Worm (Caenorhabditis elegans) whole organism, L1 larva: ENCODE measurements around the gene W06B4.1.

ENCODE experiments used
- ceh-88 ChIP-seq: fragments of 200-800 bp; sonication (Bioruptor generic); IDR thresholded peaks from 2 replicates; pipeline ENCODE4 v1.3.6; 2022; ENCODE audit warnings: missing genetic modification characterization, missing compliant biosample characterization
- ceh-90 ChIP-seq: sonication (generic microtip); optimal IDR thresholded peaks from 2 replicates; lab custom pipeline; 2016; ENCODE audit warnings: missing genetic modification characterization, missing compliant biosample characterization
- dsc-1 ChIP-seq: sonication (generic microtip); optimal IDR thresholded peaks from 2 replicates; lab custom pipeline; 2016; ENCODE audit warnings: mild to moderate bottlenecking, missing genetic modification characterization, missing compliant biosample characterization
- egl-13 ChIP-seq: sonication (generic microtip); optimal IDR thresholded peaks from 2 replicates; lab custom pipeline; 2016; ENCODE audit warnings: missing genotype, missing genetic modification reagents, missing genetic modification characterization, missing compliant biosample characterization
- egl-27 ChIP-seq, 2 experiments: fragments of 150-350 bp in 1 of 2; sonication (generic microtip); optimal IDR thresholded peaks; 3 replicates each; lab custom pipeline; 2017 to 2018; ENCODE audit warnings: missing biosample characterization in 2 of 2, missing genetic modification characterization in 2 of 2, missing genetic modification reagents in 2 of 2
- elt-2 ChIP-seq: sonication (generic microtip); optimal IDR thresholded peaks from 2 replicates; lab custom pipeline; 2016; ENCODE audit warnings: missing genetic modification characterization, mild to moderate bottlenecking, inconsistent platforms, missing compliant biosample characterization, missing genetic modification reagents
- fkh-8 ChIP-seq: sonication (generic microtip); optimal IDR thresholded peaks from 2 replicates; lab custom pipeline; 2016; ENCODE audit warnings: mild to moderate bottlenecking, missing genetic modification characterization, missing compliant biosample characterization
- hlh-17 ChIP-seq: fragments of 200-800 bp; sonication (Bioruptor generic); optimal IDR thresholded peaks from 2 replicates; lab custom pipeline; 2018; ENCODE audit warnings: missing genetic modification characterization, mild to moderate bottlenecking, missing compliant biosample characterization, moderate library complexity, borderline replicate concordance
- hpl-2 ChIP-seq: fragments of 150-350 bp; optimal IDR thresholded peaks from 2 replicates; lab custom pipeline; 2014; ENCODE audit warnings: missing biosample characterization, missing genetic modification reagents, missing genetic modification characterization
- isw-1 ChIP-seq: fragments of 200-800 bp; sonication (Bioruptor generic); IDR thresholded peaks from 2 replicates; pipeline ENCODE4 v1.3.6; 2022; ENCODE audit warnings: missing genetic modification characterization, missing compliant biosample characterization
- jun-1 ChIP-seq: fragments of 150-350 bp; optimal IDR thresholded peaks from 2 replicates; lab custom pipeline; 2014; ENCODE audit warnings: missing biosample characterization, missing genetic modification reagents, missing genetic modification characterization
- lin-15B ChIP-seq: fragments of 150-350 bp; sonication (generic microtip); optimal IDR thresholded peaks from 3 replicates; lab custom pipeline; 2014; ENCODE audit warnings: missing biosample characterization, missing genetic modification characterization
- lin-39 ChIP-seq: fragments of 150-350 bp; optimal IDR thresholded peaks from 2 replicates; lab custom pipeline; 2014; ENCODE audit warnings: missing biosample characterization, missing genetic modification reagents, missing genetic modification characterization
- lir-3 ChIP-seq: sonication (generic microtip); optimal IDR thresholded peaks from 2 replicates; lab custom pipeline; 2016; ENCODE audit warnings: mild to moderate bottlenecking, missing genetic modification characterization, moderate library complexity, missing compliant biosample characterization; ENCODE audit not compliant: poor library complexity
- mab-9 ChIP-seq: fragments of 200-800 bp; sonication (Bioruptor generic); IDR thresholded peaks from 2 replicates; pipeline ENCODE4 v1.3.6; 2022; ENCODE audit warnings: missing genetic modification reagents, missing genetic modification characterization, missing compliant biosample characterization
- nhr-11 ChIP-seq: fragments of 150-350 bp; optimal IDR thresholded peaks from 2 replicates; lab custom pipeline; 2014; ENCODE audit warnings: missing biosample characterization, missing genetic modification characterization
- nhr-12 ChIP-seq: sonication (generic microtip); optimal IDR thresholded peaks from 2 replicates; lab custom pipeline; 2017; ENCODE audit warnings: missing biosample characterization, missing genetic modification characterization
- nhr-19 ChIP-seq: fragments of 200-800 bp; sonication (Bioruptor generic); conservative IDR thresholded peaks from 2 replicates; pipeline ENCODE4 v1.3.6; 2022; ENCODE audit warnings: missing genetic modification characterization, missing compliant biosample characterization
- nhr-20 ChIP-seq: sonication (generic microtip); optimal IDR thresholded peaks from 2 replicates; lab custom pipeline; 2016; ENCODE audit warnings: mild to moderate bottlenecking, missing genetic modification characterization, missing compliant biosample characterization
- nhr-47 ChIP-seq: sonication (generic microtip); optimal IDR thresholded peaks from 2 replicates; lab custom pipeline; 2016; ENCODE audit warnings: mild to moderate bottlenecking, missing genetic modification characterization, moderate library complexity, missing compliant biosample characterization
- nhr-71 ChIP-seq: sonication (generic microtip); optimal IDR thresholded peaks from 2 replicates; lab custom pipeline; 2016; ENCODE audit warnings: mild to moderate bottlenecking, missing genetic modification characterization, moderate library complexity, missing compliant biosample characterization
- nhr-77 ChIP-seq: fragments of 150-350 bp; optimal IDR thresholded peaks from 2 replicates; lab custom pipeline; 2014; ENCODE audit warnings: missing biosample characterization, missing genetic modification characterization
- nhr-84 ChIP-seq: sonication (generic microtip); optimal IDR thresholded peaks from 2 replicates; lab custom pipeline; 2017; ENCODE audit warnings: missing biosample characterization, missing genetic modification characterization
- nhr-90 ChIP-seq: sonication (generic microtip); optimal IDR thresholded peaks from 2 replicates; lab custom pipeline; 2016; ENCODE audit warnings: mild to moderate bottlenecking, missing genetic modification characterization, missing compliant biosample characterization; ENCODE audit not compliant: poor library complexity
- pag-3 ChIP-seq: sonication (generic microtip); optimal IDR thresholded peaks from 2 replicates; lab custom pipeline; 2017; ENCODE audit warnings: missing genetic modification characterization, mild to moderate bottlenecking, missing compliant biosample characterization, antibody characterized with exemption, borderline replicate concordance; ENCODE audit not compliant: insufficient read depth
- pax-3 ChIP-seq: fragments of 200-800 bp; sonication (Bioruptor generic); optimal IDR thresholded peaks from 2 replicates; lab custom pipeline; 2018; ENCODE audit warnings: mild to moderate bottlenecking, missing genetic modification characterization, moderate library complexity, missing compliant biosample characterization
- rnt-1 ChIP-seq: sonication (generic microtip); optimal IDR thresholded peaks from 2 replicates; lab custom pipeline; 2016; ENCODE audit warnings: mild to moderate bottlenecking, missing genetic modification characterization, moderate library complexity, missing compliant biosample characterization
- skn-1 ChIP-seq: fragments of 150-350 bp; optimal IDR thresholded peaks from 2 replicates; lab custom pipeline; 2014; ENCODE audit warnings: missing biosample characterization, missing genetic modification characterization
- snu-23 ChIP-seq: sonication (generic microtip); optimal IDR thresholded peaks from 2 replicates; lab custom pipeline; 2016; ENCODE audit warnings: missing genetic modification characterization, missing compliant biosample characterization
- sox-4 ChIP-seq: sonication (generic microtip); optimal IDR thresholded peaks from 2 replicates; lab custom pipeline; 2016; ENCODE audit warnings: missing genetic modification characterization, missing compliant biosample characterization
- sptf-1 ChIP-seq: fragments of 150-350 bp; optimal IDR thresholded peaks from 2 replicates; lab custom pipeline; 2014; ENCODE audit warnings: missing biosample characterization, missing genetic modification characterization
- sup-37 ChIP-seq: fragments of 200-800 bp; sonication (Bioruptor generic); optimal IDR thresholded peaks from 2 replicates; lab custom pipeline; 2018; ENCODE audit warnings: mild to moderate bottlenecking, missing genetic modification characterization, missing compliant biosample characterization
- tbx-2 ChIP-seq: sonication (generic microtip); optimal IDR thresholded peaks from 2 replicates; lab custom pipeline; 2016; ENCODE audit warnings: missing genetic modification characterization, missing compliant biosample characterization
- unc-30 ChIP-seq: sonication (generic microtip); optimal IDR thresholded peaks from 2 replicates; lab custom pipeline; 2017; ENCODE audit warnings: missing biosample characterization, missing genetic modification characterization
- unc-86 ChIP-seq: sonication (generic microtip); optimal IDR thresholded peaks from 2 replicates; lab custom pipeline; 2016; ENCODE audit warnings: missing genetic modification characterization, missing compliant biosample characterization
- unc-98 ChIP-seq: fragments of 200-800 bp; sonication (Bioruptor generic); IDR thresholded peaks from 2 replicates; pipeline ENCODE4 v1.3.6; 2022; ENCODE audit warnings: missing genetic modification characterization, missing compliant biosample characterization
- vab-15 ChIP-seq: sonication (generic microtip); optimal IDR thresholded peaks from 2 replicates; lab custom pipeline; 2017; ENCODE audit warnings: missing genotype, mild to moderate bottlenecking, missing genetic modification characterization, missing compliant biosample characterization
- zip-4 ChIP-seq: fragments of 200-800 bp; sonication (Bioruptor generic); optimal IDR thresholded peaks from 2 replicates; lab custom pipeline; 2018; ENCODE audit warnings: mild to moderate bottlenecking, missing genetic modification characterization, moderate library complexity, missing compliant biosample characterization
- ztf-11 ChIP-seq, 2 experiments: sonication (generic microtip); optimal IDR thresholded peaks; 2 replicates each; lab custom pipeline; 2016 to 2017; ENCODE audit warnings: missing genetic modification characterization in 2 of 2, missing biosample characterization in 1 of 2, missing compliant biosample characterization in 1 of 2

The W06B4.1 gene

ce11 chrII:4494532-4494931, 23.1 kb downstream of the W06B4.1 start (continued):
- TF ChIP-seq vab-15 (no peak), unc-30 (no peak), lin-39 (peak; percentile 38), ceh-90 (tag; lab: Kevin White, UChicago) (no peak), hlh-17 (GFP tag; lab: Kevin White, UChicago) (no peak), lir-3 (tag; lab: Kevin White, UChicago) (no peak), lin-15B (tag; lab: Kevin White, UChicago) (no peak), nhr-19 (GFP tag; lab: Robert Waterston, UW) (peak; percentile 29; the same call in 1 of the 2 replicates), nhr-84 (tag; lab: Kevin White, UChicago) (no peak), hpl-2 (no peak), skn-1 (tag; lab: Kevin White, UChicago) (no peak), rnt-1 (tag; lab: Kevin White, UChicago) (peak; percentile 64), zip-4 (GFP tag; lab: Kevin White, UChicago) (no peak), ceh-88 (GFP tag; lab: Robert Waterston, UW) (no peak), tbx-2 (tag; lab: Kevin White, UChicago) (no peak), jun-1 (no peak), nhr-20 (tag; lab: Kevin White, UChicago) (peak; percentile 35), unc-98 (GFP tag; lab: Robert Waterston, UW) (no peak), sptf-1 (tag; lab: Kevin White, UChicago) (no peak), nhr-77 (no peak)
- TF ChIP-seq, all 84 proteins: peak for 11

- peak; percentile 13 for TF ChIP-seq elt-2
- TF ChIP-seq nhr-71 (tag; lab: Kevin White, UChicago): no peak
- TF ChIP-seq, all 84 proteins: peak for 1
Measured at ce11 chrII:4495844-4496243, 24.4 kb downstream of the W06B4.1 start.

ce11 chrII:4505097-4505626, 33.8 kb downstream of the W06B4.1 start, which contains the start of gene camt-1:
camt-1 (minus strand) TSS chrII:4505147.
- TF ChIP-seq sptf-1 (tag; lab: Kevin White, UChicago) (no peak), sup-37 (GFP tag; lab: Kevin White, UChicago) (no peak), sox-4 (peak; percentile 22), unc-30 (no peak), mab-9 (GFP tag; lab: Robert Waterston, UW) (no peak), egl-13 (peak; percentile 20), egl-27 (tag; optimal IDR thresholded peaks at IDR 0.05; lab: Kevin White, UChicago) (no peak), fkh-8 (tag; lab: Kevin White, UChicago) (peak; percentile 66), nhr-11 (tag; lab: Kevin White, UChicago) (no peak), nhr-47 (tag; lab: Kevin White, UChicago) (peak; percentile 33), pag-3 (tag; lab: Kevin White, UChicago) (no peak), ztf-11 (tag; optimal IDR thresholded peaks at IDR 0.05; lab: Kevin White, UChicago) (no peak), nhr-12 (tag; lab: Kevin White, UChicago) (no peak), nhr-71 (tag; lab: Kevin White, UChicago) (peak; percentile 27), snu-23 (GFP tag; lab: Kevin White, UChicago) (peak; percentile 17), unc-86 (tag; lab: Kevin White, UChicago) (peak; percentile 53), pax-3 (tag; lab: Kevin White, UChicago) (peak; percentile 65), dsc-1 (tag; lab: Kevin White, UChicago) (peak; percentile 94), nhr-90 (tag; lab: Kevin White, UChicago) (no peak), isw-1 (GFP tag; lab: Robert Waterston, UW) (no peak)
